Worm (Caenorhabditis elegans) whole organism, midembryonic: ENCODE results near the gene C33F10.4.

Experiments used
- T22C8.4 ChIP-seq: fragments of 200-800 bp; sonication (Bioruptor generic); IDR thresholded peaks from 2 replicates; pipeline ENCODE4 v1.3.6; 2022; ENCODE audit warnings: missing genetic modification characterization, missing compliant biosample characterization
- cog-1 ChIP-seq: sonication (generic microtip); optimal IDR thresholded peaks from 2 replicates; lab custom pipeline; 2016; ENCODE audit warnings: missing genetic modification characterization, missing compliant biosample characterization
- flt-1 ChIP-seq: fragments of 200-800 bp; sonication (Bioruptor generic); IDR thresholded peaks from 2 replicates; pipeline ENCODE4 v1.3.6; 2022; ENCODE audit warnings: missing genetic modification characterization, missing compliant biosample characterization
- klf-2 ChIP-seq: fragments of 200-800 bp; sonication (Bioruptor generic); conservative IDR thresholded peaks from 2 replicates; pipeline ENCODE4 v1.3.6; 2022; ENCODE audit warnings: missing genetic modification reagents, missing genetic modification characterization, missing compliant biosample characterization
- med-1 ChIP-seq: sonication (generic microtip); optimal IDR thresholded peaks from 2 replicates; lab custom pipeline; 2017; ENCODE audit warnings: missing genetic modification characterization, mild to moderate bottlenecking, missing compliant biosample characterization, antibody characterized with exemption, missing genetic modification reagents; ENCODE audit not compliant: insufficient read depth
- ref-1 ChIP-seq: fragments of 200-800 bp; sonication (Bioruptor generic); conservative IDR thresholded peaks from 2 replicates; pipeline ENCODE4 v1.3.6; 2022; ENCODE audit warnings: missing genetic modification reagents, missing genetic modification characterization, missing compliant biosample characterization
- tab-1 ChIP-seq: fragments of 200-800 bp; sonication (Bioruptor generic); IDR thresholded peaks from 2 replicates; pipeline ENCODE4 v1.3.6; 2022; ENCODE audit warnings: missing genetic modification characterization, missing compliant biosample characterization
- ztf-23 ChIP-seq: fragments of 200-800 bp; sonication (Bioruptor generic); IDR thresholded peaks from 2 replicates; pipeline ENCODE4 v1.3.6; 2022; ENCODE audit warnings: missing genetic modification reagents, missing genetic modification characterization, missing compliant biosample characterization
- ztf-29 ChIP-seq: fragments of 200-800 bp; sonication (Bioruptor generic); IDR thresholded peaks from 2 replicates; pipeline ENCODE4 v1.3.6; 2022; ENCODE audit warnings: missing genetic modification reagents, missing genetic modification characterization, missing compliant biosample characterization

C33F10.4 gene

ce11 chrII:4773891-4774432 is 21.6 kb upstream of the C33F10.4 start, which contains the start of the genes F26G1.9 and F26G1.10:
TSS of gene F26G1.9 (minus strand) at chrII:4773991.
TSS of gene F26G1.10 (plus strand) at chrII:4774382.
- TF ChIP-seq T22C8.4 (GFP tag; lab: Robert Waterston, UW) (no peak), ref-1 (no peak), med-1 (GFP tag; lab: Kevin White, UChicago) (no peak), tab-1 (no peak), ztf-23 (GFP tag; lab: Robert Waterston, UW) (no peak), klf-2 (no peak), flt-1 (GFP tag; lab: Robert Waterston, UW) (no peak), cog-1 (tag; lab: Kevin White, UChicago) (no peak), ztf-29 (no peak)

- TF ChIP-seq klf-2 (no peak), med-1 (GFP tag; lab: Kevin White, UChicago) (no peak), T22C8.4 (GFP tag; lab: Robert Waterston, UW) (no peak), flt-1 (GFP tag; lab: Robert Waterston, UW) (no peak), ztf-23 (GFP tag; lab: Robert Waterston, UW) (no peak), ref-1 (no peak), ztf-29 (no peak), tab-1 (no peak), cog-1 (tag; lab: Kevin White, UChicago) (no peak)
Measured at ce11 chrII:4775802-4776201, 19.8 kb upstream of the C33F10.4 start.

ce11 chrII:4776933-4777332 is 18.6 kb upstream of the C33F10.4 start, which contains the start of gene F26G1.11:
TSS of gene F26G1.11 (plus strand) at chrII:4777137.
- TF ChIP-seq med-1 (GFP tag; lab: Kevin White, UChicago) (no peak), ztf-29 (no peak), klf-2 (no peak)

ce11 chrII:4779753-4780152 is 15.8 kb upstream of the C33F10.4 start:
- TF ChIP-seq ztf-23 (GFP tag; lab: Robert Waterston, UW) (no peak), tab-1 (no peak), ref-1 (no peak), T22C8.4 (GFP tag; lab: Robert Waterston, UW) (no peak), klf-2 (no peak), cog-1 (tag; lab: Kevin White, UChicago) (no peak), med-1 (GFP tag; lab: Kevin White, UChicago) (no peak), flt-1 (GFP tag; lab: Robert Waterston, UW) (no peak), ztf-29 (no peak)

ce11 chrII:4784436-4784835 is 11.1 kb upstream of the C33F10.4 start, which contains the start of gene nep-12:
TSS of gene nep-12 (minus strand) at chrII:4784536.
- no peak for TF ChIP-seq T22C8.4 (GFP tag; lab: Robert Waterston, UW)
- no peak for TF ChIP-seq klf-2
- no peak for TF ChIP-seq med-1 (GFP tag; lab: Kevin White, UChicago)

- no peak for TF ChIP-seq ztf-23 (GFP tag; lab: Robert Waterston, UW)
- TF ChIP-seq med-1 (GFP tag; lab: Kevin White, UChicago), result no peak
- TF ChIP-seq tab-1, result no peak
- TF ChIP-seq klf-2, result no peak
- TF ChIP-seq flt-1 (GFP tag; lab: Robert Waterston, UW), result no peak
- TF ChIP-seq cog-1 (tag; lab: Kevin White, UChicago), result no peak
- no peak for TF ChIP-seq ref-1
- no peak for TF ChIP-seq ztf-29
- TF ChIP-seq T22C8.4 (GFP tag; lab: Robert Waterston, UW), result no peak
Measured at ce11 chrII:4786181-4786580, 9.4 kb upstream of the C33F10.4 start, which contains the start of gene msp-3. TSS of gene msp-3 (minus strand) at chrII:4786281.

ce11 chrII:4789835-4790343 is 5.7 kb upstream of the C33F10.4 start, which contains the start of gene F26G1.15:
TSS of gene F26G1.15 (plus strand) at chrII:4790293.
- TF ChIP-seq tab-1, result no peak
- no peak for TF ChIP-seq cog-1 (tag; lab: Kevin White, UChicago)
- no peak for TF ChIP-seq ref-1
- no peak for TF ChIP-seq ztf-23 (GFP tag; lab: Robert Waterston, UW)
- TF ChIP-seq T22C8.4 (GFP tag; lab: Robert Waterston, UW), result no peak
- TF ChIP-seq flt-1 (GFP tag; lab: Robert Waterston, UW), result no peak
- TF ChIP-seq med-1 (GFP tag; lab: Kevin White, UChicago), result no peak
- no peak for TF ChIP-seq klf-2
- TF ChIP-seq ztf-29, result no peak

ce11 chrII:4790687-4791086 is 4.9 kb upstream of the C33F10.4 start:
- TF ChIP-seq tab-1 (no peak), ztf-23 (GFP tag; lab: Robert Waterston, UW) (no peak), flt-1 (GFP tag; lab: Robert Waterston, UW) (peak; percentile 25; the same call in 1 of the 2 replicates)

- peak; percentile 81 for TF ChIP-seq ztf-23 (GFP tag; lab: Robert Waterston, UW)
- no peak for TF ChIP-seq T22C8.4 (GFP tag; lab: Robert Waterston, UW)
- peak; percentile 24 for TF ChIP-seq cog-1 (tag; lab: Kevin White, UChicago)
- TF ChIP-seq ztf-29, result no peak
- peak; percentile 82 for TF ChIP-seq flt-1 (GFP tag; lab: Robert Waterston, UW)
Measured at ce11 chrII:4791272-4791671, 4.3 kb upstream of the C33F10.4 start, which contains the start of gene F26G1.1. TSS of gene F26G1.1 (plus strand) at chrII:4791618.

- TF ChIP-seq ztf-23 (GFP tag; lab: Robert Waterston, UW), result no peak
- no peak for TF ChIP-seq ref-1
- no peak for TF ChIP-seq med-1 (GFP tag; lab: Kevin White, UChicago)
- TF ChIP-seq ztf-29, result no peak
- no peak for TF ChIP-seq tab-1
- no peak for TF ChIP-seq flt-1 (GFP tag; lab: Robert Waterston, UW)
- no peak for TF ChIP-seq T22C8.4 (GFP tag; lab: Robert Waterston, UW)
- TF ChIP-seq cog-1 (tag; lab: Kevin White, UChicago), result no peak
- TF ChIP-seq klf-2, result no peak
Measured at ce11 chrII:4793320-4793719, 2.2 kb upstream of the C33F10.4 start.
